Worm (Caenorhabditis elegans): ENCODE data around the gene syg-2.
A peak's percentile ranks its signal among the peaks of the same experiment; 100 is the strongest.

Gene syg-2

ce11 chrX:14692905-14693304 lies 38.1 kb downstream of the syg-2 start, which contains the start of gene sox-3:
sox-3 (minus strand) TSS chrX:14693005.
- no peak for TF ChIP-seq nhr-77 (tag; optimal IDR thresholded peaks at IDR 0.05)

DNA sequence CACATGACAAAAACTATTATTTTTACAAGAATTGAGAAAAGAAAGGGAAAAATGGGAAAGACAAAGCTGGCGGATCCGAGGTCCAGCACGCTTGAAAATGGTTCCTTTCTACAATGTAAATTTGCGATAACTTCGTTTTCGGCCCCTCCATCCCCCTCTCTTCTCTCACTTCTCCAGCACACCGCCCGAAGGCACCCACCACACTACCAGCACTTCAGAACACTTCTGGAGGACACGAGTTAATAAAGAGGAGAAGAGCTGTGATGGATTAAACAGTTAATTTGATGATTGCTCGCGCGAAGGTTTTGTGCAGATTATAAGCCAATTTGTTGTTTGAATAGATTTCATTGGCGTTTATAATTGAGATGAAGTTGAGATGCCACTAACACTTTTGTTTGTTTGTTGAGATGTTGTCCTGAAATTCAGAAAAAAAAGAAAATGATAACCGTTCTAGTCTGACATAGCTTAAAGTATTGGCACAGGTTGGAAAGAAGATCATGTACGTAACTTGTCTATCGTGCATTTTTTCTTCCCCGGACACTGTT lies 39.9 kb downstream of the syg-2 start:
- TF ChIP-seq lin-14 (GFP tag; optimal IDR thresholded peaks at IDR 0.05) (peak; percentile 1), efl-1 (optimal IDR thresholded peaks at IDR 0.05) (no peak), efl-1 (GFP tag; optimal IDR thresholded peaks at IDR 0.05 in 1 of 2) (no peak), elt-3 (tag; optimal IDR thresholded peaks at IDR 0.05) (no peak)

DNA sequence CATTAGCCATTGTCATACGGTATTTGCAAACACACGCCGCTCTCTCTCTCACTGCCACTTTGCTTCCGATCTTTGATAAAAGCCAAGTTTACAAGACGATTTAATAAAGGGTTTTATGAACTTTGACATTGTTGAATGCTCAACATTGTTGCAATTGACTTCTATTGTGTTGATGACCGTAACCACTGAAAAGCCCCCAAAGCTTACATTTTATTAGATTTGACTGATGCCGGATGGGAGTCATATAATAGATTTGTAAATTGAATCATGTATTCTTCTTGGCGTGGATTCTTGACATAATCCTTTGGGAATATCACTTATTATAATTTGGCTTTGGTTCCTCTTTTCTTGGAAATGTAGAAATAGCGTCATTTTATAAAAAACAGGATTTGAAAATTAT lies 41.1 kb downstream of the syg-2 start:
- no peak for TF ChIP-seq zip-4 (GFP tag; optimal IDR thresholded peaks at IDR 0.05)
- TF ChIP-seq lin-14 (GFP tag; optimal IDR thresholded peaks at IDR 0.05) = peak; percentile 42

DNA sequence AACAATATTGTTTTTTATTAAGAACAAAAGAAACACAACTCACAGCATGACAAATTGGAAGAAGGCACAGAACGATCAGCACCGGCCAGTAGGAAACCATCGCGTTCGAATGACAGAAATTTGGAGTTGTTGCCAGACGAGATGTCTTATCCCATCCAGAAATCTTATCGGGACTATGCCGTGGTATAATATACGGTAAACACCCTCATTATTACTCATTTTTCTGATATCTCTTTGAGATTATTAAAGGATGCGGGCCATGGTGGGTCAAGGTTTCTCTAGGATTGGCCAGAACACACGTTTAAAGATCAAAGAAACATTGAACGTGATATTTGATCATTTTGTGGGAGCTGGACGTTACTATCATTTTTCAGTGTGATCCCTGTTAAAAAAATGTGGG lies 45.1 kb downstream of the syg-2 start, which contains the start of gene hch-1:
hch-1 (minus strand) TSS at position 112 of the 400 bp plus-strand sequence.
- TF ChIP-seq unc-86 (tag; optimal IDR thresholded peaks at IDR 0.05) (no peak), snpc-4 (tag; optimal IDR thresholded peaks at IDR 0.05) (no peak), sup-37 (GFP tag; optimal IDR thresholded peaks at IDR 0.05) (no peak), C34B4.2 (tag; optimal IDR thresholded peaks at IDR 0.05) (no peak), elt-3 (tag; optimal IDR thresholded peaks at IDR 0.05) (no peak), unc-30 (tag; optimal IDR thresholded peaks at IDR 0.05) (no peak), fkh-10 (GFP tag; optimal IDR thresholded peaks at IDR 0.05) (no peak), C04F5.9 (tag; optimal IDR thresholded peaks at IDR 0.05) (no peak), nhr-12 (tag; optimal IDR thresholded peaks at IDR 0.05) (no peak), lin-15B (tag; optimal IDR thresholded peaks at IDR 0.05) (no peak), nhr-19 (GFP tag; conservative IDR thresholded peaks at IDR 0.05) (no peak), swsn-7 (tag; optimal IDR thresholded peaks at IDR 0.05) (no peak), nhr-47 (tag; optimal IDR thresholded peaks at IDR 0.05) (no peak), nhr-28 (tag; optimal IDR thresholded peaks at IDR 0.05) (no peak), vab-15 (tag; optimal IDR thresholded peaks at IDR 0.05) (no peak), aly-2 (tag; optimal IDR thresholded peaks at IDR 0.05) (no peak)

DNA sequence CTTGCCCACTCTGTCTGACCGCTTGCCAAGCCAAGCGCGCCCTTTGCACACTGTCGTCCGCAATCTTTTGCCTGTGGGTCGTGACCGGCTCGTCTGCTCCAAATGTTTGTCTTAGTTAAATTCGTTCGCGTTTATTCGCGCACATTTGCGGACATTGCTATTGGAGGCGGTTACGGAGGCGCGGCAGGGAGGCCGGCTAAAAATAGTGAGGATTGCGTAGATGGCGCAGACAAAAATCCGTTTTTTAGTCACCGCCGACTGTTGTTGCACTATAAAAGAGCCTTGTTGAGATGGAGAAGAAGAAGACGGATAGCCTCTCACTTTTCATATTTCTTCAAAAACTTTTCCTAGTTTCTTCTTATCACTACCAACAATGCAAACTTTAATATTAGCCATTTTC lies 46.7 kb downstream of the syg-2 start, which contains the start of gene F40E10.5:
F40E10.5 (plus strand) TSS at position 301 of the 400 bp plus-strand sequence.
- TF ChIP-seq fkh-8 (tag; optimal IDR thresholded peaks at IDR 0.05) = no peak

ce11 chrX:14704933-14705332 lies 50.2 kb downstream of the syg-2 start:
- TF ChIP-seq efl-1 (optimal IDR thresholded peaks at IDR 0.05) (no peak), efl-1 (GFP tag; optimal IDR thresholded peaks at IDR 0.05 in 1 of 2) (peak in 1 of 2 experiments; percentile 9), aly-2 (tag; optimal IDR thresholded peaks at IDR 0.05) (no peak), snpc-4 (tag; optimal IDR thresholded peaks at IDR 0.05) (peak; percentile 74)

- TF ChIP-seq efl-3 (GFP tag; optimal IDR thresholded peaks at IDR 0.05) (no peak), nhr-20 (tag; optimal IDR thresholded peaks at IDR 0.05) (no peak), pag-3 (tag; optimal IDR thresholded peaks at IDR 0.05; ENCODE audit: borderline replicate concordance, insufficient read depth) (no peak), nhr-12 (tag; optimal IDR thresholded peaks at IDR 0.05) (no peak), unc-30 (tag; optimal IDR thresholded peaks at IDR 0.05) (no peak), nhr-90 (tag; optimal IDR thresholded peaks at IDR 0.05; ENCODE audit: poor library complexity) (no peak), Y116A8C.19 (tag; optimal IDR thresholded peaks at IDR 0.05; ENCODE audit: borderline replicate concordance) (no peak), nhr-76 (tag; optimal IDR thresholded peaks at IDR 0.05) (no peak), sox-4 (tag; optimal IDR thresholded peaks at IDR 0.05) (no peak), zip-4 (GFP tag; optimal IDR thresholded peaks at IDR 0.05) (no peak), mab-9 (GFP tag; IDR thresholded peaks at IDR 0.05) (no peak), zag-1 (tag; optimal IDR thresholded peaks at IDR 0.05) (no peak), lin-13 (GFP tag; optimal IDR thresholded peaks at IDR 0.05) (no peak), nhr-71 (tag; optimal IDR thresholded peaks at IDR 0.05) (peak; percentile 9), nhr-47 (tag; optimal IDR thresholded peaks at IDR 0.05) (no peak), lin-35 (GFP tag; optimal IDR thresholded peaks at IDR 0.05) (peak in 1 of 2 experiments; percentile 39), elt-3 (tag; optimal IDR thresholded peaks at IDR 0.05) (peak in 2 of 6 experiments; percentile 7 to 26), alr-1 (tag; optimal IDR thresholded peaks at IDR 0.05; ENCODE audit: borderline replicate concordance) (no peak), egl-13 (tag; optimal IDR thresholded peaks at IDR 0.05) (no peak), ztf-4 (tag; optimal IDR thresholded peaks at IDR 0.05) (no peak), lir-3 (tag; optimal IDR thresholded peaks at IDR 0.05; ENCODE audit: poor library complexity) (no peak), unc-86 (tag; optimal IDR thresholded peaks at IDR 0.05) (no peak)
These were observed 52.0 kb downstream of the syg-2 start, which contains the start of gene tmem-184 for ce11 chrX:14706698-14707285. tmem-184 (minus strand) TSS chrX:14706861.

Data from whole organism, L1 larva.